Worm (Caenorhabditis elegans) whole organism, young adult: ENCODE results near the gene R07B1.11.

Source experiments
- C17E4.6 ChIP-seq: fragments of 200-800 bp; sonication (Bioruptor generic); IDR thresholded peaks from 2 replicates; pipeline ENCODE4 v1.3.6; 2022; ENCODE audit warnings: missing genetic modification reagents, missing genetic modification characterization, missing compliant biosample characterization
- F33H1.4 ChIP-seq: fragments of 200-800 bp; sonication (Bioruptor generic); IDR thresholded peaks from 2 replicates; pipeline ENCODE4 v1.3.6; 2022; ENCODE audit warnings: missing genetic modification reagents, missing genetic modification characterization, missing compliant biosample characterization
- F57A8.1 ChIP-seq: fragments of 200-800 bp; sonication (Bioruptor generic); optimal IDR thresholded peaks from 2 replicates; lab custom pipeline; 2018; ENCODE audit warnings: mild to moderate bottlenecking, missing genetic modification characterization, moderate library complexity, missing compliant biosample characterization
- K11D2.4 ChIP-seq: fragments of 200-800 bp; sonication (Bioruptor generic); IDR thresholded peaks from 2 replicates; pipeline ENCODE4 v1.3.6; 2022; ENCODE audit warnings: missing genetic modification reagents, missing genetic modification characterization, missing compliant biosample characterization
- T26A5.8 ChIP-seq: sonication (generic microtip); optimal IDR thresholded peaks from 2 replicates; lab custom pipeline; 2016; ENCODE audit warnings: missing genetic modification characterization, missing compliant biosample characterization
- Y53G8AR.9 ChIP-seq: fragments of 200-800 bp; sonication (Bioruptor generic); conservative IDR thresholded peaks from 2 replicates; pipeline ENCODE4 v1.3.6; 2022; ENCODE audit warnings: missing genetic modification reagents, missing genetic modification characterization, missing compliant biosample characterization
- Y67H2A.10 ChIP-seq: fragments of 200-800 bp; sonication (Bioruptor generic); conservative IDR thresholded peaks from 2 replicates; pipeline ENCODE4 v1.3.6; 2022; ENCODE audit warnings: missing genetic modification reagents, missing genetic modification characterization, missing compliant biosample characterization
- Y79H2A.3 ChIP-seq: fragments of 200-800 bp; sonication (Bioruptor generic); conservative IDR thresholded peaks from 2 replicates; pipeline ENCODE4 v1.3.6; 2022; ENCODE audit warnings: missing genetic modification reagents, missing genetic modification characterization, missing compliant biosample characterization
- Y95B8A.8 ChIP-seq: fragments of 200-800 bp; sonication (Bioruptor generic); IDR thresholded peaks from 2 replicates; pipeline ENCODE4 v1.3.6; 2022; ENCODE audit warnings: missing genetic modification reagents, missing genetic modification characterization, missing compliant biosample characterization
- ZK185.1 ChIP-seq: sonication (generic microtip); optimal IDR thresholded peaks from 2 replicates; lab custom pipeline; 2016; ENCODE audit warnings: mild to moderate bottlenecking, missing genetic modification characterization, missing compliant biosample characterization; ENCODE audit not compliant: poor library complexity, severe bottlenecking
- ama-1 ChIP-seq, 3 experiments: fragments of 150-350 bp in 1 of 3; sonication (generic microtip) in 2 of 3; optimal IDR thresholded peaks; 2 replicates each; lab custom pipeline; 2014 to 2018; ENCODE audit warnings: missing biosample characterization in 2 of 3, missing genetic modification characterization in 2 of 3, missing genetic modification reagents in 2 of 3
- aptf-3 ChIP-seq: fragments of 200-800 bp; sonication (Bioruptor generic); IDR thresholded peaks from 2 replicates; pipeline ENCODE4 v1.3.6; 2022; ENCODE audit warnings: missing genetic modification characterization, missing compliant biosample characterization
- athp-1 ChIP-seq: sonication (generic microtip); optimal IDR thresholded peaks from 2 replicates; lab custom pipeline; 2017; ENCODE audit warnings: mild to moderate bottlenecking, missing genetic modification characterization, missing compliant biosample characterization
- attf-5 ChIP-seq: fragments of 200-800 bp; sonication (Bioruptor generic); optimal IDR thresholded peaks from 2 replicates; lab custom pipeline; 2018; ENCODE audit warnings: mild to moderate bottlenecking, missing genetic modification characterization, missing compliant biosample characterization
- attf-6 ChIP-seq: fragments of 200-800 bp; sonication (Bioruptor generic); IDR thresholded peaks from 2 replicates; pipeline ENCODE4 v1.3.6; 2022; ENCODE audit warnings: missing genetic modification reagents, missing genetic modification characterization, missing compliant biosample characterization
- bed-1 ChIP-seq: fragments of 200-800 bp; sonication (Bioruptor generic); IDR thresholded peaks from 2 replicates; pipeline ENCODE4 v1.3.6; 2022; ENCODE audit warnings: missing genetic modification reagents, missing genetic modification characterization, missing compliant biosample characterization
- ceh-27 ChIP-seq: fragments of 200-800 bp; sonication (Bioruptor generic); optimal IDR thresholded peaks from 2 replicates; lab custom pipeline; 2018; ENCODE audit warnings: mild to moderate bottlenecking, missing genetic modification characterization, moderate library complexity, missing compliant biosample characterization
- ceh-58 ChIP-seq: fragments of 200-800 bp; sonication (Bioruptor generic); IDR thresholded peaks from 2 replicates; pipeline ENCODE4 v1.3.6; 2022; ENCODE audit warnings: missing genetic modification characterization, missing compliant biosample characterization
- ceh-91 ChIP-seq: fragments of 200-800 bp; sonication (Bioruptor generic); IDR thresholded peaks from 2 replicates; pipeline ENCODE4 v1.3.6; 2022; ENCODE audit warnings: missing genetic modification reagents, missing genetic modification characterization, missing compliant biosample characterization
- chd-7 ChIP-seq: sonication (generic microtip); optimal IDR thresholded peaks from 2 replicates; lab custom pipeline; 2016; ENCODE audit warnings: mild to moderate bottlenecking, missing genetic modification characterization, moderate library complexity, missing compliant biosample characterization
- die-1 ChIP-seq: sonication (generic microtip); optimal IDR thresholded peaks from 2 replicates; lab custom pipeline; 2016; ENCODE audit warnings: missing genotype, mild to moderate bottlenecking, missing genetic modification characterization, missing compliant biosample characterization
- dpl-1 ChIP-seq: fragments of 150-350 bp; optimal IDR thresholded peaks from 2 replicates; lab custom pipeline; 2014; ENCODE audit warnings: missing biosample characterization, missing genetic modification reagents, missing genetic modification characterization
- ets-4 ChIP-seq: fragments of 200-800 bp; sonication (Bioruptor generic); optimal IDR thresholded peaks from 2 replicates; lab custom pipeline; 2018; ENCODE audit warnings: mild to moderate bottlenecking, missing genetic modification characterization, missing compliant biosample characterization
- gei-17 ChIP-seq: fragments of 200-800 bp; sonication (Bioruptor generic); optimal IDR thresholded peaks from 2 replicates; lab custom pipeline; 2018; ENCODE audit warnings: mild to moderate bottlenecking, missing genetic modification characterization, missing compliant biosample characterization
- him-1 ChIP-seq: sonication (generic microtip); optimal IDR thresholded peaks from 2 replicates; lab custom pipeline; 2016; ENCODE audit warnings: missing genotype, missing genetic modification reagents, missing genetic modification characterization, missing compliant biosample characterization
- hlh-26 ChIP-seq: fragments of 200-800 bp; sonication (Bioruptor generic); conservative IDR thresholded peaks from 2 replicates; pipeline ENCODE4 v1.3.6; 2022; ENCODE audit warnings: missing genetic modification reagents, missing genetic modification characterization, missing compliant biosample characterization
- let-526 ChIP-seq: fragments of 200-800 bp; sonication (Bioruptor generic); IDR thresholded peaks from 2 replicates; pipeline ENCODE4 v1.3.6; 2022; ENCODE audit warnings: missing genetic modification reagents, missing genetic modification characterization, missing compliant biosample characterization
- let-607 ChIP-seq, 2 experiments: fragments of 200-800 bp in 1 of 2; sonication (Bioruptor generic) in 1 of 2; sonication (generic microtip) in 1 of 2; optimal IDR thresholded peaks; 2 replicates each; lab custom pipeline; 2016 to 2018; ENCODE audit warnings: mild to moderate bottlenecking in 2 of 2, missing compliant biosample characterization in 2 of 2, missing genetic modification characterization in 2 of 2, moderate library complexity in 2 of 2, missing genotype in 1 of 2
- lin-26 ChIP-seq: fragments of 200-800 bp; sonication (Bioruptor generic); IDR thresholded peaks from 2 replicates; pipeline ENCODE4 v1.3.6; 2022; ENCODE audit warnings: missing genetic modification reagents, missing genetic modification characterization, missing compliant biosample characterization
- madf-3 ChIP-seq: fragments of 200-800 bp; sonication (Bioruptor generic); IDR thresholded peaks from 2 replicates; pipeline ENCODE4 v1.3.6; 2022; ENCODE audit warnings: missing genetic modification reagents, missing genetic modification characterization, missing compliant biosample characterization
- madf-8 ChIP-seq: fragments of 200-800 bp; sonication (Bioruptor generic); conservative IDR thresholded peaks from 2 replicates; pipeline ENCODE4 v1.3.6; 2022; ENCODE audit warnings: missing genetic modification reagents, missing genetic modification characterization, missing compliant biosample characterization
- nfya-1 ChIP-seq: sonication (generic microtip); optimal IDR thresholded peaks from 2 replicates; lab custom pipeline; 2017; ENCODE audit warnings: antibody characterized with exemption, missing compliant biosample characterization, missing genetic modification characterization, borderline replicate concordance; ENCODE audit not compliant: insufficient read depth
- nhr-80 ChIP-seq: sonication (generic microtip); optimal IDR thresholded peaks from 2 replicates; lab custom pipeline; 2016; ENCODE audit warnings: missing genetic modification characterization, missing compliant biosample characterization
- pbrm-1 ChIP-seq: fragments of 200-800 bp; sonication (Bioruptor generic); IDR thresholded peaks from 2 replicates; pipeline ENCODE4 v1.3.6; 2022; ENCODE audit warnings: missing genetic modification reagents, missing genetic modification characterization, missing compliant biosample characterization
- pha-4 ChIP-seq: fragments of 150-350 bp; sonication (generic microtip); optimal IDR thresholded peaks from 2 replicates; lab custom pipeline; 2014; ENCODE audit warnings: missing biosample characterization, missing genetic modification reagents, missing genetic modification characterization
- rcor-1 ChIP-seq: fragments of 200-800 bp; sonication (Bioruptor generic); IDR thresholded peaks from 2 replicates; pipeline ENCODE4 v1.3.6; 2022; ENCODE audit warnings: missing genetic modification reagents, missing genetic modification characterization, missing compliant biosample characterization
- rec-8 ChIP-seq, 2 experiments: sonication (generic microtip); optimal IDR thresholded peaks; 2 replicates each; lab custom pipeline; 2016; ENCODE audit warnings: mild to moderate bottlenecking in 2 of 2, missing genetic modification characterization in 2 of 2, missing genetic modification reagents in 2 of 2, missing genotype in 2 of 2, missing biosample characterization in 1 of 2, missing compliant biosample characterization in 1 of 2, moderate library complexity in 1 of 2
- snpc-3.4 ChIP-seq: sonication (generic microtip); optimal IDR thresholded peaks from 2 replicates; lab custom pipeline; 2017; ENCODE audit warnings: missing genetic modification characterization, mild to moderate bottlenecking, missing compliant biosample characterization, antibody characterized with exemption, moderate library complexity, missing genotype, missing genetic modification reagents
- snpc-4 ChIP-seq, 5 experiments: fragments of 150-350 bp in 1 of 5; sonication (generic microtip) in 4 of 5; optimal IDR thresholded peaks; 2 replicates each; lab custom pipeline; 2014 to 2018; ENCODE audit warnings: missing genetic modification characterization in 5 of 5, missing biosample characterization in 3 of 5, antibody characterized with exemption in 2 of 5, mild to moderate bottlenecking in 2 of 5, missing compliant biosample characterization in 2 of 5, missing genotype in 2 of 5, moderate library complexity in 2 of 5, missing genetic modification reagents in 1 of 5
- somi-1 ChIP-seq: fragments of 200-800 bp; sonication (Bioruptor generic); optimal IDR thresholded peaks from 2 replicates; lab custom pipeline; 2018; ENCODE audit warnings: mild to moderate bottlenecking, missing genetic modification characterization, missing compliant biosample characterization
- tbp1 ChIP-seq: fragments of 200-800 bp; sonication (Bioruptor generic); optimal IDR thresholded peaks from 2 replicates; lab custom pipeline; 2018; ENCODE audit warnings: mild to moderate bottlenecking, missing genetic modification characterization, missing compliant biosample characterization
- unc-62 ChIP-seq: fragments of 150-350 bp; optimal IDR thresholded peaks from 2 replicates; lab custom pipeline; 2014; ENCODE audit warnings: missing biosample characterization, missing genetic modification reagents, missing genetic modification characterization
- zfh-2 ChIP-seq: fragments of 200-800 bp; sonication (Bioruptor generic); conservative IDR thresholded peaks from 2 replicates; pipeline ENCODE4 v1.3.6; 2022; ENCODE audit warnings: missing genetic modification reagents, missing genetic modification characterization, missing compliant biosample characterization
- zim-3 ChIP-seq: sonication (generic microtip); optimal IDR thresholded peaks from 2 replicates; lab custom pipeline; 2017; ENCODE audit warnings: mild to moderate bottlenecking, missing genetic modification characterization, moderate library complexity, missing compliant biosample characterization
- ztf-3 ChIP-seq: fragments of 200-800 bp; sonication (Bioruptor generic); optimal IDR thresholded peaks from 2 replicates; lab custom pipeline; 2018; ENCODE audit warnings: mild to moderate bottlenecking, missing genetic modification characterization, missing compliant biosample characterization

The R07B1.11 gene

ce11 chrX:9822173-9822572, 34.5 kb upstream of the R07B1.11 start, which contains the start of gene dpy-22:
Gene dpy-22 (minus strand): TSS chrX:9822273.
- TF ChIP-seq Y53G8AR.9 (no peak), madf-3 (no peak), athp-1 (no peak), rcor-1 (no peak), ceh-91 (GFP tag; lab: Robert Waterston, UW) (no peak), let-526 (GFP tag; lab: Robert Waterston, UW) (no peak), zfh-2 (GFP tag; lab: Robert Waterston, UW) (no peak), lin-26 (no peak), madf-8 (GFP tag; lab: Robert Waterston, UW) (no peak), F33H1.4 (GFP tag; lab: Robert Waterston, UW) (no peak), bed-1 (no peak), Y79H2A.3 (GFP tag; lab: Robert Waterston, UW) (no peak), pha-4 (no peak), T26A5.8 (tag; lab: Kevin White, UChicago) (no peak), somi-1 (no peak), attf-6 (GFP tag; lab: Robert Waterston, UW) (no peak), pbrm-1 (no peak)

ce11 chrX:9822606-9823264, 34.0 kb upstream of the R07B1.11 start:
- TF ChIP-seq F57A8.1 (GFP tag; lab: Kevin White, UChicago), result no peak
- TF ChIP-seq ceh-27 (GFP tag; lab: Kevin White, UChicago), result peak; percentile 26
- TF ChIP-seq C17E4.6 (GFP tag; lab: Robert Waterston, UW), result no peak
- TF ChIP-seq Y67H2A.10 (GFP tag; lab: Robert Waterston, UW), result no peak
- no peak for TF ChIP-seq die-1 (tag; lab: Kevin White, UChicago)
- TF ChIP-seq somi-1, result no peak
- TF ChIP-seq him-1 (tag; lab: Kevin White, UChicago), result no peak
- no peak for TF ChIP-seq unc-62 (GFP tag; lab: Kevin White, UChicago)
- no peak for TF ChIP-seq chd-7 (tag; lab: Kevin White, UChicago)
- TF ChIP-seq nfya-1 (tag; lab: Kevin White, UChicago), result no peak
- TF ChIP-seq rec-8 (tag; optimal IDR thresholded peaks at IDR 0.05; lab: Kevin White, UChicago), result no peak
- TF ChIP-seq attf-5, result peak; percentile 35
- no peak for TF ChIP-seq zim-3 (tag; lab: Kevin White, UChicago)
- no peak for TF ChIP-seq lin-26
- TF ChIP-seq gei-17 (GFP tag; lab: Kevin White, UChicago), result no peak
- no peak for TF ChIP-seq let-607 (tag; optimal IDR thresholded peaks at IDR 0.05; lab: Kevin White, UChicago)
- TF ChIP-seq nhr-80, result peak; percentile 62
- no peak for TF ChIP-seq aptf-3 (GFP tag; lab: Robert Waterston, UW)
- TF ChIP-seq K11D2.4, result 0 out of 2 replicates have a peak, but pooled peaks have one; percentile 51
- no peak for TF ChIP-seq ztf-3 (GFP tag; lab: Kevin White, UChicago)
- TF ChIP-seq snpc-4 (GFP tag; optimal IDR thresholded peaks at IDR 0.05; lab: Kevin White, UChicago), result no peak
- no peak for TF ChIP-seq snpc-4 (tag; optimal IDR thresholded peaks at IDR 0.05; lab: Kevin White, UChicago)
- TF ChIP-seq ama-1 (optimal IDR thresholded peaks at IDR 0.05; lab: Kevin White, UChicago), result no peak
- TF ChIP-seq ama-1 (GFP tag; optimal IDR thresholded peaks at IDR 0.05; lab: Kevin White, UChicago), result no peak
- no peak for TF ChIP-seq snpc-3.4
- TF ChIP-seq T26A5.8 (tag; lab: Kevin White, UChicago), result no peak
- no peak for TF ChIP-seq ceh-58 (GFP tag; lab: Robert Waterston, UW)
- peak; percentile 66 for TF ChIP-seq ZK185.1 (tag; lab: Kevin White, UChicago)
- TF ChIP-seq Y79H2A.3 (GFP tag; lab: Robert Waterston, UW), result no peak
- TF ChIP-seq dpl-1 (GFP tag; lab: Kevin White, UChicago), result no peak
- TF ChIP-seq hlh-26 (GFP tag; lab: Robert Waterston, UW), result no peak
- no peak for TF ChIP-seq Y95B8A.8 (GFP tag; lab: Robert Waterston, UW)
- no peak for TF ChIP-seq ets-4 (GFP tag; lab: Kevin White, UChicago)
- no peak for TF ChIP-seq athp-1
- TF ChIP-seq tbp1 (GFP tag; lab: Kevin White, UChicago), result no peak
